Fruit fly (Drosophila melanogaster): ENCODE data around the gene COX5A.

COX5A gene

DNA sequence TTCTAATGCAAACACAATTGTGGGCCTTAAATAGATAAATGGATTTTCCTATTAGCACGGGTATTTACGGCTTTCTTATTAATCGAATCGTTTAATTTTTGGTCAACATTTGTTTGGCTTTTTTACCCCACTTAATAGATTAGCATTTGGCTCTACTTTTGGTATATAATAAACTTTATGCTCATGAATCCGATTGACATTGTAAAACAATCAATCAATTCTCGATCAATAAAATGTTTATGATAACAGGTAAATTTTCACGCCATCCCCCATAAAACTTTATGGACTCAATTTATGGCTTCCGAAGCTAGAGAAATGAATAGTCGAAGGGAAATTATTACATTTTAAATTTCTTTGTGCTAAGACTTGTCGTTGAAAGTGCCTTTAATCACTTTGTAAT is 9.5 kb upstream of the COX5A start:
- TF ChIP-seq CG9705 (GFP tag; optimal IDR thresholded peaks at IDR 0.05) = no peak
- peak; percentile 23 for TF ChIP-seq CrebA (GFP tag; optimal IDR thresholded peaks at IDR 0.05; ENCODE audit: borderline replicate concordance)
- no peak for TF ChIP-seq h (GFP tag; optimal IDR thresholded peaks at IDR 0.05)
- TF ChIP-seq Vsx2 (GFP tag; optimal IDR thresholded peaks at IDR 0.05; ENCODE audit: partially characterized antibody) = no peak
- no peak for TF ChIP-seq Rel (GFP tag; optimal IDR thresholded peaks at IDR 0.05)
- peak; percentile 0 for TF ChIP-seq Rel (tag; optimal IDR thresholded peaks at IDR 0.05)
- TF ChIP-seq brk (GFP tag; optimal IDR thresholded peaks at IDR 0.05) = no peak
- no peak for TF ChIP-seq ey (GFP tag; optimal IDR thresholded peaks at IDR 0.05)
- TF ChIP-seq pan (optimal IDR thresholded peaks at IDR 0.05) = no peak
- no peak for TF ChIP-seq dl (GFP tag; optimal IDR thresholded peaks at IDR 0.05; ENCODE audit: insufficient read depth in 1 of 2, partially characterized antibody in 2 of 2)
- TF ChIP-seq Jra (GFP tag; optimal IDR thresholded peaks at IDR 0.05) = no peak
- TF ChIP-seq Mio (GFP tag; optimal IDR thresholded peaks at IDR 0.05) = no peak
- peak; percentile 45 for TF ChIP-seq Sp1 (GFP tag; optimal IDR thresholded peaks at IDR 0.05)
- TF ChIP-seq Dif (GFP tag; optimal IDR thresholded peaks at IDR 0.05; ENCODE audit: partially characterized antibody) = no peak
- peak; percentile 10 for TF ChIP-seq HLH106 (tag; optimal IDR thresholded peaks at IDR 0.05)

DNA sequence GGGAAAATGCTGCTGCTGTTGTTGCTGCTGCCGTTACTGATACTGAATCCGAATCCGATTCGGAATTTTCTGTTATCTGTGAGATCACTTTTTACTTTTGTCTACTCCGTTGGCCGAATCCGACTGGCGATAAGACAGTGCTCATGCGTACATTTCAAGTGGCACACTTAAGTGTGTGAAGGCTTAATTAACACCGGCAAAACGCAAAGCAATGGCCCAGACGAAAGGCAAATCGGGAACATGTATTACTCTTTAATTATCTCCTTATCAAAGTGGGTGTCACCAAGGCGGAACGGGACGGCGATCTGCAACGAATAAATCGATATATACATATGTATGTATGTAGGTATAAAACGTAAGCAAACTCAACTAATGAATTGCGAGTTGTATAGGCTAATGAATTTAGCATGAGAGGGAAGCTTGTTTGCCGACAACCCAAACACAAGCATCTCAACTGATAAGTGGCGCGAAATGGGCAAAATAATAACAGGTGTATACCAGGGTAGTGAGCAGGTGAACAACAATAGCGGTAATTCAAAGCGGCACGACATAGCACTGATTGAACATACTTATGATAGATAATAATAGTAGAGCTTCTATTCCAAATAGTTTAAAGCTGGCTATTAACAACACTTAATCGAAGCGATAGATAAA is 8.2 kb upstream of the COX5A start:
- TF ChIP-seq psq (GFP tag; optimal IDR thresholded peaks at IDR 0.05) = no peak
- no peak for TF ChIP-seq Hr83 (GFP tag; optimal IDR thresholded peaks at IDR 0.05; ENCODE audit: poor library complexity, severe bottlenecking)
- TF ChIP-seq h (GFP tag; optimal IDR thresholded peaks at IDR 0.05) = peak; percentile 39

DNA sequence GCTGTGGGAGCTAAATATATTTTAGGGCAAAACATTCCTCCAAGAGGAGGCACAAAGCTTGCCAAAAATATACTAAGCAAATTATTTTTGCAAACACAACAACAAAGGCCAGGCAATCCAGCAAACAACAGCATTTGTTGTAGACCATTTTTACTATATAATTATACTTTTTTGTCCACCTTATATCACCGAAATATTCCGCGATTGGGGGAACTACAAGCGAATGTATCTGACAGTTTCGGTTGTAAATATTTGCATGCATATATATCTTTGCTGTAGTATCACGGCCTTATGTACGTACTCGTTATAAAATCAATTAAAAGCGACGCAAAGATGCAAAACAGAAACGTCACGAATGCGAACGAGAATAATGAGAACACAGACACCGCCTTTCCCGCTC is 6.7 kb upstream of the COX5A start:
- TF ChIP-seq Jra (GFP tag; optimal IDR thresholded peaks at IDR 0.05) (no peak), Rel (GFP tag; optimal IDR thresholded peaks at IDR 0.05) (no peak), Rel (tag; optimal IDR thresholded peaks at IDR 0.05) (peak; percentile 74), usp (GFP tag; optimal IDR thresholded peaks at IDR 0.05) (no peak), CrebA (GFP tag; optimal IDR thresholded peaks at IDR 0.05; ENCODE audit: borderline replicate concordance) (no peak), Dfd (GFP tag; optimal IDR thresholded peaks at IDR 0.05) (no peak), fru (GFP tag; optimal IDR thresholded peaks at IDR 0.05) (no peak), h (GFP tag; optimal IDR thresholded peaks at IDR 0.05) (no peak), pan (optimal IDR thresholded peaks at IDR 0.05) (no peak), brk (GFP tag; optimal IDR thresholded peaks at IDR 0.05) (no peak)

DNA sequence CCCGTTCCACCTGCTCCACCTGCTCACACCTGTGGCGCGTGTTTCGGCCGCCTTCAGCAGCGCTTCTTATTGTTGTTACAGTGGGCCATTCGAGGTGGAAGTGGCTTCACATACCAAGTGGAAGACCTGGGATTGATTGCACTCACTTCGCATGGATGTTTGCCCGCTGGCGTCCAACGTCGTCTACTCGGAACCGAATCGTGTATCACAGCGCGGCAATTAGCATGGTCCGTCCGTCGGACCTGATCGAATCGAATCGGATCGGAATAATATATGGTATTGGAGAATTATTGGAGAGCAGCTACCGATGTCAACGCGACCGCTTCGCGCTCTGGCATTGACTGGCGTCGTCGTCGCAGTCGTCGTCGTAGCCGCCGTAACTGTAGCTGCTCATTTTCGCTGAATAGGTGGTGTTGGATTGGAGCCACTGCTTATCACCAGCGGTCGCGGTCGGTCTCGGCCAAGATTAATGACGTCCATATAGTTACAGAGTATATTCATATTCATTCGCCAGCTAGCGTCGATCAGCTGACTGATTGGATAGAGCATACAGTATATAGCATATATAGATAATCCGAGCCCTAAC is 6.2 kb upstream of the COX5A start, which contains the start of gene ClC-a:
Gene ClC-a, minus strand, starts transcription at position 327 of the 586 bp plus-strand sequence.
- TF ChIP-seq sage (GFP tag; optimal IDR thresholded peaks at IDR 0.05) = no peak
- TF ChIP-seq GATAd (GFP tag; optimal IDR thresholded peaks at IDR 0.05) = no peak
- no peak for TF ChIP-seq Myc (optimal IDR thresholded peaks at IDR 0.05)
- TF ChIP-seq Dif (GFP tag; optimal IDR thresholded peaks at IDR 0.05; ENCODE audit: partially characterized antibody) = no peak
- TF ChIP-seq Rel (GFP tag; optimal IDR thresholded peaks at IDR 0.05) = peak; percentile 4
- TF ChIP-seq Rel (tag; optimal IDR thresholded peaks at IDR 0.05) = no peak
- TF ChIP-seq CG32264 (GFP tag; optimal IDR thresholded peaks at IDR 0.05) = no peak
- peak; percentile 7 for TF ChIP-seq HLH106 (tag; optimal IDR thresholded peaks at IDR 0.05)
- TF ChIP-seq brk (GFP tag; optimal IDR thresholded peaks at IDR 0.05) = no peak
- no peak for TF ChIP-seq woc (GFP tag; optimal IDR thresholded peaks at IDR 0.05)
- TF ChIP-seq lola (GFP tag; optimal IDR thresholded peaks at IDR 0.05) = no peak
- no peak for TF ChIP-seq CrebA (GFP tag; optimal IDR thresholded peaks at IDR 0.05; ENCODE audit: borderline replicate concordance)
- TF ChIP-seq Vsx2 (GFP tag; optimal IDR thresholded peaks at IDR 0.05; ENCODE audit: partially characterized antibody) = no peak
- TF ChIP-seq pan (optimal IDR thresholded peaks at IDR 0.05) = no peak
- TF ChIP-seq ey (GFP tag; optimal IDR thresholded peaks at IDR 0.05) = no peak
- TF ChIP-seq sv (GFP tag; optimal IDR thresholded peaks at IDR 0.05) = no peak
- no peak for TF ChIP-seq dl (GFP tag; optimal IDR thresholded peaks at IDR 0.05; ENCODE audit: insufficient read depth in 1 of 2, partially characterized antibody in 2 of 2)
- no peak for TF ChIP-seq psq (GFP tag; optimal IDR thresholded peaks at IDR 0.05)
- peak; percentile 16 for TF ChIP-seq Hr83 (GFP tag; optimal IDR thresholded peaks at IDR 0.05; ENCODE audit: poor library complexity, severe bottlenecking)
- peak; percentile 36 for TF ChIP-seq fru (GFP tag; optimal IDR thresholded peaks at IDR 0.05)
- no peak for TF ChIP-seq N (GFP tag; optimal IDR thresholded peaks at IDR 0.05)
- TF ChIP-seq dmrt93B (GFP tag; optimal IDR thresholded peaks at IDR 0.05) = no peak
- peak; percentile 10 for TF ChIP-seq rgr (GFP tag; optimal IDR thresholded peaks at IDR 0.05)
- TF ChIP-seq Hnf4 (GFP tag; optimal IDR thresholded peaks at IDR 0.05) = no peak
- TF ChIP-seq OdsH (GFP tag; optimal IDR thresholded peaks at IDR 0.05) = peak; percentile 13
- TF ChIP-seq usp (GFP tag; optimal IDR thresholded peaks at IDR 0.05) = no peak
- no peak for TF ChIP-seq jim (GFP tag; optimal IDR thresholded peaks at IDR 0.05)
- TF ChIP-seq tai (GFP tag; optimal IDR thresholded peaks at IDR 0.05) = no peak
- no peak for TF ChIP-seq CG9705 (GFP tag; optimal IDR thresholded peaks at IDR 0.05)
- peak; percentile 81 for TF ChIP-seq h (GFP tag; optimal IDR thresholded peaks at IDR 0.05)
- TF ChIP-seq Dfd (GFP tag; optimal IDR thresholded peaks at IDR 0.05) = no peak
- TF ChIP-seq br (GFP tag; optimal IDR thresholded peaks at IDR 0.05) = peak; percentile 26
- TF ChIP-seq Sp1 (GFP tag; optimal IDR thresholded peaks at IDR 0.05) = no peak
- TF ChIP-seq Jra (GFP tag; optimal IDR thresholded peaks at IDR 0.05) = no peak
- no peak for TF ChIP-seq Mio (GFP tag; optimal IDR thresholded peaks at IDR 0.05)
- TF ChIP-seq foxo (GFP tag; optimal IDR thresholded peaks at IDR 0.05) = no peak
- TF ChIP-seq dsf (GFP tag; optimal IDR thresholded peaks at IDR 0.05; ENCODE audit: borderline replicate concordance) = no peak
- TF ChIP-seq Abd-B (GFP tag; optimal IDR thresholded peaks at IDR 0.05) = no peak
- TF ChIP-seq Hr78 (GFP tag; optimal IDR thresholded peaks at IDR 0.05) = no peak
